Fruit fly (Drosophila melanogaster) whole organism, adult: Measurements from ENCODE around the gene zfh1.

ENCODE experiments used
- CG12768 ChIP-seq: fragments of 200-800 bp; sonication (Bioruptor generic); optimal IDR thresholded peaks from 2 replicates; lab custom pipeline; 2017; ENCODE audit warnings: missing biosample characterization, missing genetic modification characterization, mild to moderate bottlenecking, moderate library complexity, missing genetic modification reagents
- CG14711 ChIP-seq: fragments of 200-800 bp; sonication (Bioruptor generic); optimal IDR thresholded peaks from 2 replicates; lab custom pipeline; 2018; ENCODE audit warnings: missing biosample characterization, mild to moderate bottlenecking, missing genetic modification characterization, moderate library complexity
- Clk ChIP-seq: fragments of 200-800 bp; sonication (Bioruptor generic); optimal IDR thresholded peaks from 2 replicates; lab custom pipeline; 2017; ENCODE audit warnings: missing biosample characterization, missing genetic modification characterization
- Mnt ChIP-seq: fragments of 200-800 bp; sonication (Bioruptor generic); optimal IDR thresholded peaks from 2 replicates; lab custom pipeline; 2016; ENCODE audit warnings: missing biosample characterization, mild to moderate bottlenecking, missing genetic modification characterization
- kay ChIP-seq: fragments of 200-800 bp; sonication (Bioruptor generic); peaks from one replicate; lab custom pipeline; 2016; ENCODE audit warnings: missing biosample characterization, missing genetic modification characterization, borderline replicate concordance
- tj ChIP-seq: fragments of 200-800 bp; sonication (Bioruptor generic); optimal IDR thresholded peaks from 3 replicates; lab custom pipeline; 2017; ENCODE audit warnings: missing biosample characterization, mild to moderate bottlenecking, missing genetic modification characterization, moderate library complexity

dm6 chr3R:30827544-30827943, 61.8 kb downstream of the zfh1 start, which contains the start of gene CG15544:
- TF ChIP-seq CG14711 (tag; lab: Kevin White, UChicago) (no peak), Clk (GFP tag; lab: Kevin White, UChicago) (no peak), kay (GFP tag; lab: Kevin White, UChicago) (no peak), CG12768 (GFP tag; lab: Kevin White, UChicago) (no peak), tj (no peak), Mnt (no peak)
